Fruit fly (Drosophila melanogaster): ENCODE results near the gene CG16727.

CG16727 gene

DNA sequence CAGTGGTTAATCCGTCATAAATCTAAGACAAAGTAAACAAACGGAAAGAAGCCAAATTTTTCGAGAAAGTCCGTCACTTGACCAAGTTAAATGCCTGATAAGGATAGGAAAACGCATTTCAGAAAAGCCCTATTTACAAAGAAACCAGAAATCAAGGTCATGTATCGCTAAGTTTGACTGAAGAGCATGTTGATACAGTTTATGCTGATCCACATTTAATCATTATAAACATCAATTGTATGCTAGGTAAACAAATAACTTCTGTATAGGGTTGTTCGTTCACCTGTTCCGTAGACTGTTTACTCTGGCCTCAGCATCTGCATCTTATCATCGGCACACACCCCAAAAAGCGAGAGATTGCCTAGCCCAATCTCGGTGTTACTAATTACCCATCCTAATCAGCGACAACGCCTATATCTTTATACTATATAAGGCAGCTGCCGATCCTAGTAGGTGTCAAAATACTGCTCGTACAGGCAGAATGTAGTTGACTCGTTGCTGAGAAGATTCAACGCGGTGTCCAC, at the start of gene CG16727:
TSS of gene CG16727 (plus strand) at position 474 of the 524 bp plus-strand sequence.
- no peak for TF ChIP-seq Pif1A (GFP tag; optimal IDR thresholded peaks at IDR 0.05)
- TF ChIP-seq Snoo (tag; optimal IDR thresholded peaks at IDR 0.05) = no peak
- no peak for TF ChIP-seq rn (GFP tag; IDR thresholded peaks at IDR 0.05)
- TF ChIP-seq CG34367 (tag; optimal IDR thresholded peaks at IDR 0.05) = no peak

DNA sequence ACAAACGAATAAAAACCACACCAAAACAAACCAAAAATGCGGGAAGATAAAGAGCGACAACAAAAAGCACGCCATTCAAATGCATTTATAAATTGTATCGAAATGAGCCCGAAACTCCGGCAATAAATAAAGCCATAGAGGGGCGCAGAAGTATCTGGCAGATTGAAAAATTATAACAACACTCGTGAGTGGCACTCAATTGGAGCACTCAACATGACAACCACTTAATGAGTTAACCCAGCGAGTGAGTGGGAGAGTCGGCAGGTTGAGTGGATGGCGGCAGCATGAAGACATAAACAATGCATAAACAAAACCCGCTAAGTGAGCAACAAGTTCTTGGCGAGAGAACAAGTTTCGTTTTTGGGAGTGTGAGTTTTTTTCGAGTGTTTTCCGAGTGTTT, 44.4 kb upstream of the CG16727 start:
- TF ChIP-seq EcR (GFP tag; optimal IDR thresholded peaks at IDR 0.05) (no peak), D1 (tag; optimal IDR thresholded peaks at IDR 0.05) (no peak), CG17806 (tag; optimal IDR thresholded peaks at IDR 0.05) (no peak), Pif1B (GFP tag; optimal IDR thresholded peaks at IDR 0.05) (no peak), CG32121 (GFP tag; IDR thresholded peaks at IDR 0.05) (no peak)

DNA sequence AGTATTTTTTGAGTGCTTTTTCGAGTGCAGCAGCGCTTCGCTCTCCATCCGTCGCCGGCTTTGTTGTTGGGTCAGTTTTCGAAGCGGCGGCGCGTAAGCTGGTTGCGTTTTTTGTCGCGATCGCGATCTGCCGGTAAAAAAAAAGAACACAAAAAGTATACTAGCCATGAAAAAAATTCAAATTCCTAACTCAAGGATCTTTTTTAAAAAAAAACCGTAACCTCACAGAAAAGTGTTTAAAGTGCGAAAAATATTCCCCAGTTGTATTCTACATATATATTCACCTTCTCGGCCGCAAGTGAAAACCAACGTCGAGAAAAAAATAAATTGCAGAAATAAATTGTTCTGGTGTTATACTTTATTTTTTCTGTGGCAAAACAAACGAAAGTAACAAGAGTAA, 44.0 kb upstream of the CG16727 start:
- no peak for TF ChIP-seq Pif1A (GFP tag; optimal IDR thresholded peaks at IDR 0.05)
- 0 out of 2 replicates have a peak, but pooled peaks have one; percentile 50 for TF ChIP-seq Ets98B (GFP tag; IDR thresholded peaks at IDR 0.05)
- peak; percentile 60 for TF ChIP-seq D1 (tag; optimal IDR thresholded peaks at IDR 0.05)
- no peak for TF ChIP-seq CG10348 (GFP tag; IDR thresholded peaks at IDR 0.05)
- TF ChIP-seq CG4496 (GFP tag; IDR thresholded peaks at IDR 0.05) = 0 out of 3 replicates have a peak, but pooled peaks have one; percentile 50

DNA sequence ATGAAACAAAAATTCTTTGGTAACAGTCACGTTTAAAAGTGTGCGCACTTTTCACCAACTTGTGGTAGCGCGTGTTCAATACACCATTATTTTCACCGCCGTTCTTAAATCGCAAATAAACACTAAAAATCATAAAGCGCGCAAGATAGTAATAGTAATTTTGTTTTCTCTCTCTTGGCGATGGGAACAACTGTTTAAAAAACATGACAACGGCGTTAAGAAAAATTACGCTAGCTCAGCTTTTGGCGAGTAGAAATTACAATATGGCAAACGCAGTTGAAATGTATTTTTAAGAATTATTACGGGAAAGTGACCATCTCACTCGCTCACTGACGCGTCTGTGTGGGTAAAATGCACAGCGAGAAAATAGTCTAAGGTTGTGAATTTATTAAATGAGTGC, 43.5 kb upstream of the CG16727 start:
- TF ChIP-seq CG13204 (GFP tag; optimal IDR thresholded peaks at IDR 0.05) = no peak
- no peak for TF ChIP-seq gl (tag; optimal IDR thresholded peaks at IDR 0.05)
- no peak for TF ChIP-seq rn (GFP tag; IDR thresholded peaks at IDR 0.05)

DNA sequence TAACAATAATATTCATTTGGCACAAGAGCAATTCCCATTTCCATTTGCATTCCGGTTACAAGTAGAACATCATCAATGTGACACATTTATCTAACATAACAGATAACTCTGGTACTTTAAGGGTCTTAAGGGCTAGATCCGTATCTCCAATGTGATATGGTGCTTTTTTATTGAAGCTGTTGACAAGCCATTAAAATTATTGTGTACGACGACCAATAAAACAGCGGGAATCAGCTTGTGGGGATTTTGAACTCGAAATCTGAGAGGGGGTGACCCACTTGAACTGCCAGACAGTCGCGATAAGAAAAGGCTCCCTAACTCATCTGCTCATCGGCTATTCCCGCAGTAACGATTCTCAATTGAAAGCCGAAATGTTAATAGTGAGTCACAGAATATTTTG, 42.0 kb upstream of the CG16727 start:
- peak; percentile 37 for TF ChIP-seq EcR (GFP tag; optimal IDR thresholded peaks at IDR 0.05)
- no peak for TF ChIP-seq CG17806 (tag; optimal IDR thresholded peaks at IDR 0.05)
- TF ChIP-seq gl (tag; optimal IDR thresholded peaks at IDR 0.05) = no peak
- no peak for TF ChIP-seq D1 (tag; optimal IDR thresholded peaks at IDR 0.05)
- TF ChIP-seq CG9948 (tag; optimal IDR thresholded peaks at IDR 0.05) = no peak

DNA sequence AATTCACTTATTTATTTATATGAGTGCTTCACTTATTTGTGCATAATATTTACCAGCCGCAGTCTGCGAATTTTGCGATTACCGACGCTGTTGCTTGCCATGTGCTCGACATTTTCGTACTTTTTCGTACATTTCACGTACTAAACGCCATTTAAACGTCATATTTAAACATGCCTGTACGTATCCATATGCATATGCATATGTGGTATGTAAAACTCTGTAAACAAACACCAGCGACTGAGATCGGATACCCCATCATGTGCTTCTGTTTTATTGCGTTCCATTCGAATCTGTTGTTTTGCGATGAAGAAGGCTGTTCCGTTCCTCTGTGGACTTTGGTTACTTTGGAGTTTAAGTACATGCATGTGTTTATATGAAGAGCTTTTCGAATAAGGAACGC, 41.2 kb upstream of the CG16727 start:
- peak; percentile 2 for TF ChIP-seq Snoo (tag; optimal IDR thresholded peaks at IDR 0.05)
- TF ChIP-seq CG10348 (GFP tag; IDR thresholded peaks at IDR 0.05) = no peak

DNA sequence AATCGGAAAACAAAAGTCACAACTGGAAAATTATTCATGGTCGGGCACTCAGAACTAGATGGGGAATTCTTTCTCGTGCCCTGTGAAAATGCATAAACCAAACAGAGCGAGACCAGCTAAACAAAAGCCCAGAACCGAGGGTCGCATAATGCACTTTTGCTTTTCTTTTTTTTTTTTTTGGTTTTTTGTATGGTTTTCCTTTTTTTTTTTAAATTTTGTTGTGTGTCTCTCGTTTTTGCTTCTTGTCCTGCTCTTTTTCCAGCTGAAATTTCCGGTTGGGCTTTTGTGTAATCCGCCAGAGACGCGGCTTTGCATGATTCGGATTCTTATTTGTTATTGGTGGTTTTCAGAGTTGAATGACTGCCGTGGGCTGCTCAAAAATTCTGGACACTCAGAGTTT, 31.4 kb upstream of the CG16727 start:
- no peak for TF ChIP-seq CG32121 (GFP tag; IDR thresholded peaks at IDR 0.05)
- TF ChIP-seq CG34367 (tag; optimal IDR thresholded peaks at IDR 0.05) = no peak
- TF ChIP-seq Pif1A (GFP tag; optimal IDR thresholded peaks at IDR 0.05) = peak; percentile 4
- no peak for TF ChIP-seq gl (tag; optimal IDR thresholded peaks at IDR 0.05)
- no peak for TF ChIP-seq CG9948 (tag; optimal IDR thresholded peaks at IDR 0.05)
- no peak for TF ChIP-seq Pif1B (GFP tag; optimal IDR thresholded peaks at IDR 0.05)
- no peak for TF ChIP-seq CG10348 (GFP tag; IDR thresholded peaks at IDR 0.05)
- peak; percentile 51; the same call in 2 of the 3 replicates for TF ChIP-seq CG4496 (GFP tag; IDR thresholded peaks at IDR 0.05)
- no peak for TF ChIP-seq CG17806 (tag; optimal IDR thresholded peaks at IDR 0.05)
- TF ChIP-seq CG8301 (tag; optimal IDR thresholded peaks at IDR 0.05) = no peak
- no peak for TF ChIP-seq fd96Ca (GFP tag; IDR thresholded peaks at IDR 0.05)
- TF ChIP-seq CG14655 (GFP tag; optimal IDR thresholded peaks at IDR 0.05) = no peak
- no peak for TF ChIP-seq Snoo (tag; optimal IDR thresholded peaks at IDR 0.05)
- TF ChIP-seq D1 (tag; optimal IDR thresholded peaks at IDR 0.05) = no peak
- TF ChIP-seq rn (GFP tag; IDR thresholded peaks at IDR 0.05) = no peak
- TF ChIP-seq Ets98B (GFP tag; IDR thresholded peaks at IDR 0.05) = peak; percentile 23; the same call in 1 of the 2 replicates
- TF ChIP-seq CG15710 (tag; optimal IDR thresholded peaks at IDR 0.05) = no peak
- 0 out of 2 replicates have a peak, but pooled peaks have one; percentile 28 for TF ChIP-seq CG12605 (GFP tag; IDR thresholded peaks at IDR 0.05)
- no peak for TF ChIP-seq EcR (GFP tag; optimal IDR thresholded peaks at IDR 0.05)
- TF ChIP-seq CG13204 (GFP tag; optimal IDR thresholded peaks at IDR 0.05) = no peak
- TF ChIP-seq CG8159 (tag; optimal IDR thresholded peaks at IDR 0.05) = no peak

DNA sequence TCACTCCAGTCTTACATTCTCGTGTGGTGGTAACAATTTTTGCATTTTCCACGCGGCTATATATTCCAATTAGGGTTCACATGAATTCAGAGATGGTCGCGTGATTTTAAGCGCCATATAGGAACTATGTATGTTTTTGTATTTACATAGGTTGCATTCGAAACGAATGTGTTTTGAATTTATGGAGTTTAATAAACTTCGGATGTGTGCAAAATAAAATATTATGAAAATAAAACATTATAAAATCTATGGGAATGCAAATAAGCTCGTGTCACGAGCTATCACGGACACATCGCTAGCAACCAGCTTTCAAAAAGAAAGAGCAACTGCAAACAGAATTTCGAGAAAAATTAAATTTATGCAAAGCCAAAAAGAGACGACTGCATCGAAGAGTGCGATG, 29.9 kb upstream of the CG16727 start:
- TF ChIP-seq fd96Ca (GFP tag; IDR thresholded peaks at IDR 0.05) (no peak), CG13204 (GFP tag; optimal IDR thresholded peaks at IDR 0.05) (no peak), Ets98B (GFP tag; IDR thresholded peaks at IDR 0.05) (0 out of 2 replicates have a peak, but pooled peaks have one; percentile 22), rn (GFP tag; IDR thresholded peaks at IDR 0.05) (no peak), EcR (GFP tag; optimal IDR thresholded peaks at IDR 0.05) (no peak), Snoo (tag; optimal IDR thresholded peaks at IDR 0.05) (no peak), CG10348 (GFP tag; IDR thresholded peaks at IDR 0.05) (no peak), CG32121 (GFP tag; IDR thresholded peaks at IDR 0.05) (no peak), CG15710 (tag; optimal IDR thresholded peaks at IDR 0.05) (no peak), CG34367 (tag; optimal IDR thresholded peaks at IDR 0.05) (no peak), CG8159 (tag; optimal IDR thresholded peaks at IDR 0.05) (no peak), D1 (tag; optimal IDR thresholded peaks at IDR 0.05) (no peak), CG12605 (GFP tag; IDR thresholded peaks at IDR 0.05) (no peak), gl (tag; optimal IDR thresholded peaks at IDR 0.05) (no peak), Pif1A (GFP tag; optimal IDR thresholded peaks at IDR 0.05) (no peak), CG17806 (tag; optimal IDR thresholded peaks at IDR 0.05) (no peak), CG14655 (GFP tag; optimal IDR thresholded peaks at IDR 0.05) (peak; percentile 7)

All from whole organism, pupa.